Worm (Caenorhabditis elegans): ENCODE results near the gene twk-45.

DNA sequence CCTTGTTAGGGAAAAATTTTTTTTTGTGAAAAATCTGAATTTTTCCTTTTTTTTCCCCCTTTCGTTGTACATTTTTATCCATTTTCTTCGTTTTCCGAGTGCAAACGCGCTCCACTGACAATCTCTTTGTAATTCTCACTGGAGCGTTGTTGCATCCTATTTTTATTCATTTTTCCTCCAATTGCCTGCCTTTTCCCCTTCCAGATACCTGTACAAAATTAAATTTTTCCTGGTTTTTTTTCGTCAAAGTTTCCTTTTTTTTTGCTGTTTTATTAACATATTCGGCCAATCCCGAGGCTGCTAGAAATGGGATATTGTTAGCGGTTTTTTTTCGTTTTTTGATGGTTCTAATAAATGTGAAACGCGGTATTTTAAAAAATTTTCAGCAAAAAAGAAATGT lies 9.7 kb upstream of the twk-45 start:
- no peak for TF ChIP-seq pha-4 (tag; optimal IDR thresholded peaks at IDR 0.05)
- TF ChIP-seq nhr-23 (tag; optimal IDR thresholded peaks at IDR 0.05): no peak
- no peak for TF ChIP-seq elt-3 (tag; optimal IDR thresholded peaks at IDR 0.05)
- no peak for TF ChIP-seq nhr-76 (tag; optimal IDR thresholded peaks at IDR 0.05)
- no peak for TF ChIP-seq nhr-28 (tag; optimal IDR thresholded peaks at IDR 0.05)
- no peak for TF ChIP-seq elt-1 (tag; optimal IDR thresholded peaks at IDR 0.05)
- no peak for TF ChIP-seq jun-1 (tag; optimal IDR thresholded peaks at IDR 0.05)
- TF ChIP-seq nhr-77 (tag; optimal IDR thresholded peaks at IDR 0.05): no peak
- peak; percentile 38 for TF ChIP-seq aly-2 (tag; optimal IDR thresholded peaks at IDR 0.05)
- TF ChIP-seq ztf-11 (tag; optimal IDR thresholded peaks at IDR 0.05): no peak
- no peak for TF ChIP-seq ztf-4 (tag; optimal IDR thresholded peaks at IDR 0.05)
- TF ChIP-seq fos-1 (tag; optimal IDR thresholded peaks at IDR 0.05): no peak

Data from whole organism, L3 larva.